Worm (Caenorhabditis elegans): ENCODE results near the gene nlp-81.

DNA sequence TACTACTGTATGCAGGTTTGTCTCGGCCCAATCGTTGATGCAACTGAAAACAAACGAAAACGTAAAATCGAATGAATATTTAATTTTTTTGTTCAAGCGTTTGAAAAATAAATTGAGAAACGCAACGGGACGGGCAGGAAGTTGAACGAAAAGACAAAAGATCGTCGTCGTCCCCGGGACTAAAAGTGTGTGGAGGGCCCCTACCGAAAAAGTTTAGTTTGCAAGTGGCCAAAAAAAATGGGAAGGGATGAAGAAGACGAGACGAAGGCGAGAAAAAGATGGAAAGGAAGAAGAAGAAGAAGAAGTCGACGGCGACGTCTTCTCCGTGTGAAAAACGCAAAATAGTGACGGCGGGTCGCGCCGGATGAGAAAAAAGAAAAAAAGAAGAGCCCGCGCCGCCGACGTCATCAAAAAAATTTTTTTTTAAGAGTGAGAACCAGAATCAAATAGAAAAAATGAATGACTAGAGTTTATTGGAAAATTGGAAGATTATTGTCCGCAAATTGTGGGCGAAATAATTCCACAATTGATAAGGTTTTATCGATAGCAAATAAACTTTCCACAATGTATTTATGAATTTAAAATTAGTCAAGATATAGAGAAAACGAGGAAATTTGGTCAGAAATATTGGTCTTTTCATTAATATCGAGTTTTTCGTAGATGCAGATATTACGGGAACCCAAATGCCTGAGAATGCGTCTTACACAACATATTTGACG lies 42.7 kb downstream of the nlp-81 start, which contains the start of gene mca-3:
- no peak for TF ChIP-seq nhr-28 (tag; optimal IDR thresholded peaks at IDR 0.05)
- TF ChIP-seq hlh-1 (tag; optimal IDR thresholded peaks at IDR 0.05) = no peak
- TF ChIP-seq mep-1 (tag; optimal IDR thresholded peaks at IDR 0.05) = no peak
- no peak for TF ChIP-seq lin-13 (tag; optimal IDR thresholded peaks at IDR 0.05)
- no peak for TF ChIP-seq unc-62 (GFP tag; optimal IDR thresholded peaks at IDR 0.05)
- TF ChIP-seq nhr-237 (tag; optimal IDR thresholded peaks at IDR 0.05) = no peak
- TF ChIP-seq M03D4.4 (tag; optimal IDR thresholded peaks at IDR 0.05) = no peak

All from whole organism, mixed stage, embryonic.